Fruit fly (Drosophila melanogaster): ENCODE data around the gene CG32436.

CG32436 gene

dm6 chr3L:21324724-21325123, 19.1 kb upstream of the CG32436 start:
- TF ChIP-seq dl (GFP tag; optimal IDR thresholded peaks at IDR 0.05; ENCODE audit: insufficient read depth in 1 of 2, partially characterized antibody in 2 of 2), result no peak
- TF ChIP-seq rgr (GFP tag; optimal IDR thresholded peaks at IDR 0.05), result no peak
- no peak for TF ChIP-seq N (GFP tag; optimal IDR thresholded peaks at IDR 0.05)
- no peak for TF ChIP-seq br (GFP tag; optimal IDR thresholded peaks at IDR 0.05)
- no peak for TF ChIP-seq CG32264 (GFP tag; optimal IDR thresholded peaks at IDR 0.05)
- TF ChIP-seq Myc (optimal IDR thresholded peaks at IDR 0.05), result no peak
- no peak for TF ChIP-seq Dif (GFP tag; optimal IDR thresholded peaks at IDR 0.05; ENCODE audit: partially characterized antibody)

dm6 chr3L:21334999-21335631, 8.7 kb upstream of the CG32436 start, which contains the start of gene Tsr1:
Tsr1 (plus strand) TSS chr3L:21335215.
- TF ChIP-seq Myc (optimal IDR thresholded peaks at IDR 0.05), result peak; percentile 84
- TF ChIP-seq Hr78 (GFP tag; optimal IDR thresholded peaks at IDR 0.05), result no peak

dm6 chr3L:21342592-21342991, 1.2 kb upstream of the CG32436 start:
- no peak for TF ChIP-seq rgr (GFP tag; optimal IDR thresholded peaks at IDR 0.05)
- TF ChIP-seq Rel (GFP tag; optimal IDR thresholded peaks at IDR 0.05), result no peak
- TF ChIP-seq Rel (tag; optimal IDR thresholded peaks at IDR 0.05), result peak; percentile 17

dm6 chr3L:21346463-21347196, 2.8 kb downstream of the CG32436 start:
- TF ChIP-seq sv (GFP tag; optimal IDR thresholded peaks at IDR 0.05) (no peak), br (GFP tag; optimal IDR thresholded peaks at IDR 0.05) (no peak), GATAd (GFP tag; optimal IDR thresholded peaks at IDR 0.05) (no peak), sage (GFP tag; optimal IDR thresholded peaks at IDR 0.05) (no peak), usp (GFP tag; optimal IDR thresholded peaks at IDR 0.05) (no peak), h (GFP tag; optimal IDR thresholded peaks at IDR 0.05) (peak; percentile 29), rgr (GFP tag; optimal IDR thresholded peaks at IDR 0.05) (no peak), Jra (GFP tag; optimal IDR thresholded peaks at IDR 0.05) (peak; percentile 33), psq (GFP tag; optimal IDR thresholded peaks at IDR 0.05) (peak; percentile 72), Sp1 (GFP tag; optimal IDR thresholded peaks at IDR 0.05) (no peak)

dm6 chr3L:21347197-21347831, 3.5 kb downstream of the CG32436 start:
- TF ChIP-seq Sp1 (GFP tag; optimal IDR thresholded peaks at IDR 0.05) (no peak), brk (GFP tag; optimal IDR thresholded peaks at IDR 0.05) (no peak), dl (GFP tag; optimal IDR thresholded peaks at IDR 0.05; ENCODE audit: insufficient read depth in 1 of 2, partially characterized antibody in 2 of 2) (no peak), sage (GFP tag; optimal IDR thresholded peaks at IDR 0.05) (no peak), rgr (GFP tag; optimal IDR thresholded peaks at IDR 0.05) (peak; percentile 43), CG32264 (GFP tag; optimal IDR thresholded peaks at IDR 0.05) (peak; percentile 40), dsf (GFP tag; optimal IDR thresholded peaks at IDR 0.05; ENCODE audit: borderline replicate concordance) (no peak), psq (GFP tag; optimal IDR thresholded peaks at IDR 0.05) (peak; percentile 28), usp (GFP tag; optimal IDR thresholded peaks at IDR 0.05) (no peak), Myc (optimal IDR thresholded peaks at IDR 0.05) (no peak), h (GFP tag; optimal IDR thresholded peaks at IDR 0.05) (no peak), Jra (GFP tag; optimal IDR thresholded peaks at IDR 0.05) (no peak), lola (GFP tag; optimal IDR thresholded peaks at IDR 0.05) (no peak), GATAd (GFP tag; optimal IDR thresholded peaks at IDR 0.05) (no peak), dmrt93B (GFP tag; optimal IDR thresholded peaks at IDR 0.05) (peak; percentile 3), Hr83 (GFP tag; optimal IDR thresholded peaks at IDR 0.05; ENCODE audit: poor library complexity, severe bottlenecking) (no peak), Dfd (GFP tag; optimal IDR thresholded peaks at IDR 0.05) (no peak), HLH106 (tag; optimal IDR thresholded peaks at IDR 0.05) (no peak), br (GFP tag; optimal IDR thresholded peaks at IDR 0.05) (peak; percentile 26), foxo (GFP tag; optimal IDR thresholded peaks at IDR 0.05) (peak in 1 of 2 experiments; percentile 59), ey (GFP tag; optimal IDR thresholded peaks at IDR 0.05) (peak; percentile 22), pan (optimal IDR thresholded peaks at IDR 0.05) (no peak), Dif (GFP tag; optimal IDR thresholded peaks at IDR 0.05; ENCODE audit: partially characterized antibody) (no peak), CG9705 (GFP tag; optimal IDR thresholded peaks at IDR 0.05) (no peak), CrebA (GFP tag; optimal IDR thresholded peaks at IDR 0.05; ENCODE audit: borderline replicate concordance) (no peak), Vsx2 (GFP tag; optimal IDR thresholded peaks at IDR 0.05; ENCODE audit: partially characterized antibody) (no peak), N (GFP tag; optimal IDR thresholded peaks at IDR 0.05) (no peak), OdsH (GFP tag; optimal IDR thresholded peaks at IDR 0.05) (no peak), woc (GFP tag; optimal IDR thresholded peaks at IDR 0.05) (peak; percentile 31), Abd-B (GFP tag; optimal IDR thresholded peaks at IDR 0.05) (no peak), Hr78 (GFP tag; optimal IDR thresholded peaks at IDR 0.05) (no peak), tai (GFP tag; optimal IDR thresholded peaks at IDR 0.05) (no peak), sv (GFP tag; optimal IDR thresholded peaks at IDR 0.05) (peak; percentile 38), Hnf4 (GFP tag; optimal IDR thresholded peaks at IDR 0.05) (no peak), Rel (GFP tag; optimal IDR thresholded peaks at IDR 0.05) (no peak), Rel (tag; optimal IDR thresholded peaks at IDR 0.05) (no peak), Mio (GFP tag; optimal IDR thresholded peaks at IDR 0.05) (no peak)

Data from whole organism, wandering third instar larva.